Fruit fly (Drosophila melanogaster) whole organism, adult: Measurements from ENCODE around the gene CG6683.

Experiments
- CG11617 ChIP-seq: fragments of 200-800 bp; sonication (Bioruptor generic); optimal IDR thresholded peaks from 2 replicates; lab custom pipeline; 2017; ENCODE audit warnings: mild to moderate bottlenecking, missing biosample characterization, missing genetic modification reagents, missing genetic modification characterization
- CG12768 ChIP-seq: fragments of 200-800 bp; sonication (Bioruptor generic); optimal IDR thresholded peaks from 2 replicates; lab custom pipeline; 2017; ENCODE audit warnings: missing biosample characterization, missing genetic modification characterization, mild to moderate bottlenecking, moderate library complexity, missing genetic modification reagents
- CG14711 ChIP-seq: fragments of 200-800 bp; sonication (Bioruptor generic); optimal IDR thresholded peaks from 2 replicates; lab custom pipeline; 2018; ENCODE audit warnings: missing biosample characterization, mild to moderate bottlenecking, missing genetic modification characterization, moderate library complexity
- CG1620 ChIP-seq: fragments of 200-800 bp; sonication (Bioruptor generic); optimal IDR thresholded peaks from 2 replicates; lab custom pipeline; 2016; ENCODE audit warnings: missing biosample characterization, missing genetic modification characterization
- CG33017 ChIP-seq: fragments of 200-800 bp; sonication (Bioruptor generic); optimal IDR thresholded peaks from 2 replicates; lab custom pipeline; 2018; ENCODE audit warnings: missing biosample characterization, mild to moderate bottlenecking, missing genetic modification characterization, moderate library complexity
- CG5204 ChIP-seq: fragments of 200-800 bp; sonication (Bioruptor generic); optimal IDR thresholded peaks from 2 replicates; lab custom pipeline; 2016; ENCODE audit warnings: missing biosample characterization, missing genetic modification characterization
- CG7045 ChIP-seq: fragments of 200-800 bp; sonication (Bioruptor generic); optimal IDR thresholded peaks from 2 replicates; lab custom pipeline; 2017; ENCODE audit warnings: missing biosample characterization, mild to moderate bottlenecking, missing genetic modification characterization
- CG7101 ChIP-seq: fragments of 200-800 bp; sonication (Bioruptor generic); optimal IDR thresholded peaks from 2 replicates; lab custom pipeline; 2018; ENCODE audit warnings: missing biosample characterization, mild to moderate bottlenecking, missing genetic modification characterization, moderate library complexity
- Clk ChIP-seq: fragments of 200-800 bp; sonication (Bioruptor generic); optimal IDR thresholded peaks from 2 replicates; lab custom pipeline; 2017; ENCODE audit warnings: missing biosample characterization, missing genetic modification characterization
- Crg-1 ChIP-seq: fragments of 200-800 bp; sonication (Bioruptor generic); optimal IDR thresholded peaks from 2 replicates; lab custom pipeline; 2016; ENCODE audit warnings: missing biosample characterization, missing genetic modification characterization
- Hr96 ChIP-seq: fragments of 200-800 bp; sonication (Bioruptor generic); optimal IDR thresholded peaks from 2 replicates; lab custom pipeline; 2016; ENCODE audit warnings: missing biosample characterization, missing genetic modification characterization
- Mnt ChIP-seq: fragments of 200-800 bp; sonication (Bioruptor generic); optimal IDR thresholded peaks from 2 replicates; lab custom pipeline; 2016; ENCODE audit warnings: missing biosample characterization, mild to moderate bottlenecking, missing genetic modification characterization
- bab1 ChIP-seq: fragments of 200-800 bp; sonication (Bioruptor generic); optimal IDR thresholded peaks from 3 replicates; lab custom pipeline; 2019; ENCODE audit warnings: missing biosample characterization, mild to moderate bottlenecking, missing genetic modification characterization, moderate library complexity
- cic ChIP-seq: fragments of 200-800 bp; sonication (Bioruptor generic); optimal IDR thresholded peaks from 2 replicates; lab custom pipeline; 2017; ENCODE audit warnings: missing biosample characterization, mild to moderate bottlenecking, missing genetic modification characterization, moderate library complexity
- cnc ChIP-seq, 2 experiments: fragments of >200 bp; optimal IDR thresholded peaks; 2 replicates each; lab custom pipeline; 2017
- kay ChIP-seq: fragments of 200-800 bp; sonication (Bioruptor generic); peaks from one replicate; lab custom pipeline; 2016; ENCODE audit warnings: missing biosample characterization, missing genetic modification characterization, borderline replicate concordance
- ovo ChIP-seq: fragments of 200-800 bp; sonication (Bioruptor generic); optimal IDR thresholded peaks from 2 replicates; lab custom pipeline; 2016; ENCODE audit warnings: missing biosample characterization, missing genetic modification characterization
- pad ChIP-seq: fragments of 200-800 bp; sonication (Bioruptor generic); optimal IDR thresholded peaks from 3 replicates; lab custom pipeline; 2017; ENCODE audit warnings: missing biosample characterization, missing genetic modification characterization, mild to moderate bottlenecking, moderate library complexity, missing genetic modification reagents
- tj ChIP-seq: fragments of 200-800 bp; sonication (Bioruptor generic); optimal IDR thresholded peaks from 3 replicates; lab custom pipeline; 2017; ENCODE audit warnings: missing biosample characterization, mild to moderate bottlenecking, missing genetic modification characterization, moderate library complexity
- toe ChIP-seq: fragments of 200-800 bp; sonication (Bioruptor generic); optimal IDR thresholded peaks from 2 replicates; lab custom pipeline; 2016; ENCODE audit warnings: missing biosample characterization, missing genetic modification characterization

CG6683 gene

DNA sequence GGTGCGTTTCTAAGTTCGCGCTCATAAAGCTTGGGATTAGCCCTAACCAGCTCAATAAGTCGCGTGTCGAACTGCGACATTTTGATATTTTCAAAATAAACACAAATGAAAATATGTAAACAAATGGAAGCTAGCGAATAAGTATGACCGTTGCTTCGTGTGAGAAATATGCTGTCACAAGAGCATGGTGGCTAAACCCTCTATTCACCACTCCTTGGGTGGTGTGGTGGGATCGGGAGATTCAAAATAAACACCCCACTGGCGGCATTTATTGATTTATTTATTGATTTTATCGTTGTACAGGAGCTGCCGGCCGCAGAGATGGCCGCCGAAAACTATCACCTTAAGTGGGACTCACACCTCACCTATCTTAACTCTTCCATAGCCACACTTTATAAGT, at the start of gene CG6683:
CG6683 (minus strand) TSS at position 154 of the 400 bp plus-strand sequence.
- TF ChIP-seq CG1620 (GFP tag; lab: Kevin White, UChicago) (no peak), Hr96 (GFP tag; lab: Kevin White, UChicago) (no peak), CG11617 (GFP tag; lab: Kevin White, UChicago) (no peak), cnc (optimal IDR thresholded peaks at IDR 0.05; lab: Kevin White, UChicago) (no peak), Mnt (GFP tag; lab: Kevin White, UChicago) (no peak), pad (GFP tag; lab: Kevin White, UChicago) (no peak), CG12768 (GFP tag; lab: Kevin White, UChicago) (no peak), toe (GFP tag; lab: Kevin White, UChicago) (no peak), CG7045 (GFP tag; lab: Kevin White, UChicago) (no peak), kay (GFP tag; lab: Kevin White, UChicago) (no peak), bab1 (no peak), CG5204 (GFP tag; lab: Kevin White, UChicago) (no peak), tj (GFP tag; lab: Kevin White, UChicago) (no peak), ovo (GFP tag; lab: Kevin White, UChicago) (no peak), CG33017 (tag; lab: Kevin White, UChicago) (no peak), Clk (GFP tag; lab: Kevin White, UChicago) (no peak)

DNA sequence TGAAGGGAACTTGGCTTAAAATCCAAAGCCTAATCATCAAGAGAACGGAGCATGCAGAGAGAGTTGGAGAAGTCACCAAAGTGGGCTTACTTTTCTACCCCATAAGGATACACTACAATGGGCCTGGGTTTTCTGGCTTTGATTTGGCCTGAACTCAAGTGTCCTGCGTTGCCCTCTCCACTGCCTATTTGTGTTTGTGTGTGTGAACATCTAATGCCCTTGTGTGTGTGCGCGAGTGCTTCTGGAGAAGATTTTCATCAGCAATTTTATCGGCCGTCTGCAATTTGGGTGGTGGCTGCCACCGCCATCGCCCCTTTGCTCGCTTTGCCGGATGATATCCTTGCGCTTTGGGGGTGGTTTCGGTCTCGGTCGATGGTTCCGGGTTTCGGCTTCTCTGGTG, 45.9 kb upstream of the CG6683 start:
- no peak for TF ChIP-seq Hr96 (GFP tag; lab: Kevin White, UChicago)

DNA sequence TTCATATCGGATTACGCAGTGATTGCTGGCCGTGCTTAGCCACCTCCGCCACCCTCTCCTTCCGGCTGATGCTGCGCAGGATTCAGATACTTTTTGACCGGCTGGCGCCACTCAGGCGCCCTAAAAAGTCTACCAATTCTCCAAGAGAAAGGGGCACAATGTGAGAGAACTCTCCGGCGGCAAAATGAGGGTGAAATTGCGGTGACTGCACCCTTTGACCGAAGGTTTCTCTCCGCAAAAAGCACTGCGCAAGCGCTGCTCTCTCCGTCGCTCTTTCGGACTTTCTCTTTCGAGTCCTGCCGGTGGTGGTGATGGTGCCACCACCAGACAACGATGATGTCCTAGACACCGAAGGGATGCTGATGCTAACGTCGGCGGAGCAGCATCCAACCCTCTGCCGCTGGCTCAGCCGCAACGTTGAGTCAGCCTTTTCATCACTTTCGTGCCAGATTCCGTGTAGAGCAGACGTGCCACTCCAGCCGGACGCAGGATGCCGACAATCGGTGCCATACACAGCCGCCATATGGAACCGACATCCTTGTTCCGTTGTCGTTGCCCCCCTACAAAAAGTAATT, 45.1 kb upstream of the CG6683 start:
- no peak for TF ChIP-seq Crg-1
- no peak for TF ChIP-seq Clk (GFP tag; lab: Kevin White, UChicago)
- no peak for TF ChIP-seq Mnt (GFP tag; lab: Kevin White, UChicago)
- TF ChIP-seq cnc (optimal IDR thresholded peaks at IDR 0.05; lab: Kevin White, UChicago): no peak
- TF ChIP-seq CG14711: no peak
- no peak for TF ChIP-seq CG7101 (tag; lab: Kevin White, UChicago)
- TF ChIP-seq Hr96 (GFP tag; lab: Kevin White, UChicago): no peak
- no peak for TF ChIP-seq CG33017 (tag; lab: Kevin White, UChicago)
- TF ChIP-seq tj (GFP tag; lab: Kevin White, UChicago): no peak
- no peak for TF ChIP-seq CG5204 (GFP tag; lab: Kevin White, UChicago)
- TF ChIP-seq pad (GFP tag; lab: Kevin White, UChicago): no peak
- no peak for TF ChIP-seq CG11617 (GFP tag; lab: Kevin White, UChicago)
- no peak for TF ChIP-seq CG1620 (GFP tag; lab: Kevin White, UChicago)
- no peak for TF ChIP-seq toe (GFP tag; lab: Kevin White, UChicago)
- TF ChIP-seq ovo (GFP tag; lab: Kevin White, UChicago): no peak
- TF ChIP-seq kay (GFP tag; lab: Kevin White, UChicago): no peak

DNA sequence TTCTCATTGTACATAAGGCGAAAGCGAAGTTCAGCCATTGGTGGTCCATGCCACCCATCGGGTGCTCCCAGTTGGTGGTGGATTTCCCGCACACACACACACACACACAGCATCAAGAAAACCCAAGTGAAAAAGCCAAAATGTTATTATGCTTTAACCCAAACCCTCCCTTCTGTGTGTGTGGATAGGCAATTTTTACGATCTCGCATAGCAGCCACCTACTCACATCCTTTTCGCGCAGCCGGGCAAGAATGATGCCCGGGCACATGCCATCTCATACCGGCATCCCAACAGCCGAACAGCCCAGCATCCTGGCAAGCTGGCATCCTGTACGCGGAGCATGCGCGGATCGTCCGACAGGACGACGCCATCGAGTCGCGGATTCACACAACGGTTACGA, 42.3 kb upstream of the CG6683 start:
- no peak for TF ChIP-seq Crg-1
- no peak for TF ChIP-seq Clk (GFP tag; lab: Kevin White, UChicago)
- TF ChIP-seq Hr96 (GFP tag; lab: Kevin White, UChicago): no peak
- no peak for TF ChIP-seq CG11617 (GFP tag; lab: Kevin White, UChicago)
- TF ChIP-seq CG1620 (GFP tag; lab: Kevin White, UChicago): no peak
- TF ChIP-seq tj (GFP tag; lab: Kevin White, UChicago): no peak
- TF ChIP-seq cic (GFP tag; lab: Kevin White, UChicago): no peak
- TF ChIP-seq CG33017 (tag; lab: Kevin White, UChicago): no peak
- no peak for TF ChIP-seq pad (GFP tag; lab: Kevin White, UChicago)
- TF ChIP-seq CG5204 (GFP tag; lab: Kevin White, UChicago): no peak
- TF ChIP-seq toe (GFP tag; lab: Kevin White, UChicago): no peak
- no peak for TF ChIP-seq Mnt (GFP tag; lab: Kevin White, UChicago)
- no peak for TF ChIP-seq kay (GFP tag; lab: Kevin White, UChicago)
- TF ChIP-seq CG12768 (GFP tag; lab: Kevin White, UChicago): no peak
- no peak for TF ChIP-seq bab1
- TF ChIP-seq ovo (GFP tag; lab: Kevin White, UChicago): no peak
- no peak for TF ChIP-seq cnc (optimal IDR thresholded peaks at IDR 0.05; lab: Kevin White, UChicago)
- TF ChIP-seq CG7101 (tag; lab: Kevin White, UChicago): no peak
- TF ChIP-seq CG7045 (GFP tag; lab: Kevin White, UChicago): no peak

DNA sequence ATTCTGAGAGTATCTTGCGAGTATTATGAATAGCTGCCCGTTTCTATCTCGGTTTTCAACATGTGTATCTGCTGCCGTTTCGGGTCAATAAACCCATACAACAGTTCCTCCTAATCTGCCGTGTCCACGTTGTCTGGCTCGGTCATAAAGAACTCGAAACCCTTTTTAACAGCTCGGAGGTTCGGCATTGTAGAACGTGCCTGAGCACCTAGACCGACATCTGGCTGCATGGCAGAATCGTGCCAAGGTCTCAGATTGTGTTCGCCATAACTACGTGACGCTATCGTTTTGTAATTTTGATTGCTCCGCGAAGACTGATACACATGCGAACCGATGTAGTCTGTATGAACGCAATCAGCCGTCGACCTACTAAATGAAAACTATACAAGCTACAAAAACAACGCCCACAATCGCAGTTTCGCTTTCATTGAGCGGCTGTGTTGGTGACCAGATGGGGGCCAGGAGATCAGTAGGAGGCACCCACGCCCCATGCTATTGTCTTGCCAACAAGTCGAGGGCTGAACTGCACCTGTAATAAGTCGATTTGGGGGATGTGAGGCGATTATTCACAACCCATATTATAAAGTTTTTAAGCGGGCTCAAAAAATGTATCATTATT, 39.4 kb upstream of the CG6683 start:
- TF ChIP-seq pad (GFP tag; lab: Kevin White, UChicago) (no peak), ovo (GFP tag; lab: Kevin White, UChicago) (no peak), CG11617 (GFP tag; lab: Kevin White, UChicago) (no peak), cic (GFP tag; lab: Kevin White, UChicago) (peak; percentile 22), CG5204 (GFP tag; lab: Kevin White, UChicago) (no peak), tj (GFP tag; lab: Kevin White, UChicago) (no peak)

DNA sequence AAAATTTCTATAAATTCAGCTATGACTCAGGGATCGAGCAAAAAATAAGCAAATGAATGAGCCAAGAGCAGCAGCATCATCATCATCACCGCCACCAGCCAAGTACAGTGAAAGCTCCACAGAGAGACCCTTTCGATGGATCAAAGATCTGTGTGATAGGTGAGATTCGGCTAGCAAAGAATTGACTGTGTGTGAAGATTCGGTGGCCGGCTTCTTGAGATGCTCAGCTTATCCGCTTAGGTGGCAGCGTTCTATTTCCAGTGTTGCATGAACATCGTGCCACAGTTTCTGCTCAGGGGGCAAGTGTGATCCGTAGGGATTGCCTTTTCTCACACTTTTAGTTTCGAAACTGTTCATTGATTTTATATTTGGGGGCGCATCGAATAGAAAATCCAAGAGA, 38.4 kb upstream of the CG6683 start:
- TF ChIP-seq CG1620 (GFP tag; lab: Kevin White, UChicago) (no peak), kay (GFP tag; lab: Kevin White, UChicago) (no peak), toe (GFP tag; lab: Kevin White, UChicago) (no peak), Crg-1 (no peak), bab1 (no peak), CG12768 (GFP tag; lab: Kevin White, UChicago) (no peak), ovo (GFP tag; lab: Kevin White, UChicago) (no peak), pad (GFP tag; lab: Kevin White, UChicago) (no peak), CG14711 (no peak), CG11617 (GFP tag; lab: Kevin White, UChicago) (no peak), cnc (optimal IDR thresholded peaks at IDR 0.05; lab: Kevin White, UChicago) (no peak), tj (GFP tag; lab: Kevin White, UChicago) (no peak), CG7045 (GFP tag; lab: Kevin White, UChicago) (no peak)
